Worm (Caenorhabditis elegans): Measurements from ENCODE around the gene T07G12.5.

DNA sequence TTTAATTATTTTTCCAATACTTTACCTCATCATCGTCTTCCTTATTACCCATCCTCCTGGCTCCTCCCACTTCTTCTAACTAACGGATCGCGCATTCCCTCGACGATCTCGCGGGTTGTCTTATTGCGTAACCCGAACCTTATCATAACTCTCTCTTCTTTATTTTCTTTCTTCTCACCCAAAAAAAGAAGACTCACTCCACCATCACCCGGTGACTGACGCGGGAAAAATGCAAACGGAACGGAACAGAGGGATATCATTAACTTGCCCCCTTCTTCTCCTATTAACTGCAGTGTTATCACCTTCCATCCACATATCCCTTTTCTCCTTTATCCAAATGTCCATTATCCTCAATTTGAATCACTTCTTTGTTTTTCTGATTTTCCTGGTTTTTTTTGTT is 25.1 kb upstream of the T07G12.5 start:
- no peak for TF ChIP-seq nhr-237 (tag; optimal IDR thresholded peaks at IDR 0.05)
- TF ChIP-seq flh-1 (GFP tag; optimal IDR thresholded peaks at IDR 0.05) = no peak
- TF ChIP-seq nhr-76 (tag; optimal IDR thresholded peaks at IDR 0.05) = no peak
- TF ChIP-seq unc-62 (GFP tag; optimal IDR thresholded peaks at IDR 0.05) = no peak
- no peak for TF ChIP-seq mep-1 (tag; optimal IDR thresholded peaks at IDR 0.05)
- TF ChIP-seq blmp-1 (tag; optimal IDR thresholded peaks at IDR 0.05) = peak; percentile 4
- TF ChIP-seq mab-5 (tag; optimal IDR thresholded peaks at IDR 0.05) = no peak
